Worm (Caenorhabditis elegans): ENCODE measurements around the gene srv-17.

DNA sequence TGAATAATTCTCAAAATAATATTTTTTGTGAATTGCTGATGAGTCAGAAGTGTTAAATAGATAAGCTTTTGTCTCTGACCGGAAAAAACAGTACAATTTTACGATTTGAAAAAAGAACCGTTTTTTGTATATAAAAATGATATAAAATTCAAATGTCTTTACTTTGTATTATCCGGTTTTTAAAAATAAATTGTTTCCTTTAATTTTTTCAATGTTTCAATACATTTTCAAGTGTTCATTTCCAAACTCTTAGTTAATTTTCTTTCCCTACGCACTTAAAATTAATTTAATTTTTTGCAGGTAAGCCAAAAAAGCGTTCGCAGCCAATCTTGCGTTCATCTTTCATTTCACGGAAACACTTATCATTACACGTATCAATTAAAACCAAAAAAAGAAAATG lies 45.5 kb downstream of the srv-17 start, which contains the start of gene egal-1:
- TF ChIP-seq ama-1 (optimal IDR thresholded peaks at IDR 0.05): no peak
- no peak for TF ChIP-seq ceh-13 (GFP tag; optimal IDR thresholded peaks at IDR 0.05)
- TF ChIP-seq tbx-37 (GFP tag; conservative IDR thresholded peaks at IDR 0.05): no peak
